Fruit fly (Drosophila melanogaster): ENCODE data around the gene CG31145.

The CG31145 gene

dm6 chr3R:23709508-23710208 lies 40.2 kb upstream of the CG31145 start, which contains the start of gene CG10301 (continued):
- no peak for TF ChIP-seq CG18011 (GFP tag; optimal IDR thresholded peaks at IDR 0.05)
- TF ChIP-seq gem (tag; optimal IDR thresholded peaks at IDR 0.05), result peak; percentile 76
- TF ChIP-seq prd (optimal IDR thresholded peaks at IDR 0.05), result no peak
- TF ChIP-seq prd (GFP tag; IDR thresholded peaks at IDR 0.05), result peak; percentile 86
- TF ChIP-seq bigmax (GFP tag; optimal IDR thresholded peaks at IDR 0.05), result no peak
- no peak for TF ChIP-seq cwo (GFP tag; optimal IDR thresholded peaks at IDR 0.05)
- no peak for TF ChIP-seq CG6791 (GFP tag; IDR thresholded peaks at IDR 0.05; ENCODE audit: partially characterized antibody)
- no peak for TF ChIP-seq CG11398 (GFP tag; optimal IDR thresholded peaks at IDR 0.05)
- no peak for TF ChIP-seq CG11093 (GFP tag; IDR thresholded peaks at IDR 0.05)
- TF ChIP-seq CG17612 (GFP tag; IDR thresholded peaks at IDR 0.05), result no peak
- TF ChIP-seq salm (tag; optimal IDR thresholded peaks at IDR 0.05), result no peak
- no peak for TF ChIP-seq pfk (GFP tag; optimal IDR thresholded peaks at IDR 0.05)
- no peak for TF ChIP-seq Drgx (GFP tag; IDR thresholded peaks at IDR 0.05)
- peak; percentile 67 for TF ChIP-seq CG6254 (GFP tag; optimal IDR thresholded peaks at IDR 0.05)
- peak; percentile 32 for TF ChIP-seq CG18599 (GFP tag; optimal IDR thresholded peaks at IDR 0.05)
- TF ChIP-seq Pdp1 (GFP tag; optimal IDR thresholded peaks at IDR 0.05), result peak; percentile 21 to 34
- peak; percentile 21 for TF ChIP-seq CG4707 (GFP tag; optimal IDR thresholded peaks at IDR 0.05)
- TF ChIP-seq CG13287 (GFP tag; IDR thresholded peaks at IDR 0.05; ENCODE audit: partially characterized antibody), result no peak
- 0 out of 2 replicates have a peak, but pooled peaks have one; percentile 7 for TF ChIP-seq CG6272 (GFP tag; IDR thresholded peaks at IDR 0.05)
- TF ChIP-seq Mrtf (GFP tag; IDR thresholded peaks at IDR 0.05), result peak; percentile 20; the same call in 1 of the 3 replicates
- no peak for TF ChIP-seq CG6175 (GFP tag; IDR thresholded peaks at IDR 0.05)
- TF ChIP-seq C15 (GFP tag; IDR thresholded peaks at IDR 0.05), result no peak
- TF ChIP-seq CG8388 (GFP tag; optimal IDR thresholded peaks at IDR 0.05), result peak; percentile 65
- no peak for TF ChIP-seq pho (GFP tag; optimal IDR thresholded peaks at IDR 0.05)
- TF ChIP-seq wor (GFP tag; IDR thresholded peaks at IDR 0.05), result no peak
- TF ChIP-seq zfh1 (GFP tag; IDR thresholded peaks at IDR 0.05), result peak; percentile 88
- peak; percentile 46 for TF ChIP-seq Atf-2 (GFP tag; optimal IDR thresholded peaks at IDR 0.05)
- peak; percentile 35 for TF ChIP-seq CG17802 (tag; optimal IDR thresholded peaks at IDR 0.05)
- TF ChIP-seq CG4282 (GFP tag; optimal IDR thresholded peaks at IDR 0.05), result no peak
- TF ChIP-seq luna (GFP tag; optimal IDR thresholded peaks at IDR 0.05), result no peak
- peak; percentile 40 for TF ChIP-seq cato (GFP tag; optimal IDR thresholded peaks at IDR 0.05; ENCODE audit: borderline replicate concordance)
- no peak for TF ChIP-seq CG4360 (GFP tag; IDR thresholded peaks at IDR 0.05)
- TF ChIP-seq NFAT (GFP tag; IDR thresholded peaks at IDR 0.05), result no peak
- peak; percentile 43 for TF ChIP-seq CG10462 (GFP tag; optimal IDR thresholded peaks at IDR 0.05)
- peak; percentile 59 for TF ChIP-seq CG6689 (GFP tag; IDR thresholded peaks at IDR 0.05)
- no peak for TF ChIP-seq CG13296 (GFP tag; optimal IDR thresholded peaks at IDR 0.05)
- peak; percentile 59 for TF ChIP-seq CG12219 (GFP tag; optimal IDR thresholded peaks at IDR 0.05)
- no peak for TF ChIP-seq CG30020 (tag; optimal IDR thresholded peaks at IDR 0.05)
- TF ChIP-seq ab (GFP tag; optimal IDR thresholded peaks at IDR 0.05), result no peak
- TF ChIP-seq ash1 (GFP tag; optimal IDR thresholded peaks at IDR 0.05), result no peak
- TF ChIP-seq NC2β (GFP tag; optimal IDR thresholded peaks at IDR 0.05), result peak; percentile 54
- TF ChIP-seq CG1603 (tag; optimal IDR thresholded peaks at IDR 0.05), result peak; percentile 84
- TF ChIP-seq CG31388 (GFP tag; optimal IDR thresholded peaks at IDR 0.05), result no peak
- no peak for TF ChIP-seq zfh2 (GFP tag; optimal IDR thresholded peaks at IDR 0.05)
- no peak for TF ChIP-seq scrt (GFP tag; optimal IDR thresholded peaks at IDR 0.05)
- TF ChIP-seq ERR (GFP tag; optimal IDR thresholded peaks at IDR 0.05), result no peak
- TF ChIP-seq bab2 (GFP tag; optimal IDR thresholded peaks at IDR 0.05), result peak; percentile 34
- no peak for TF ChIP-seq CG12299 (tag; optimal IDR thresholded peaks at IDR 0.05)
- TF ChIP-seq CG10274 (GFP tag; optimal IDR thresholded peaks at IDR 0.05), result no peak
- no peak for TF ChIP-seq Trl (optimal IDR thresholded peaks at IDR 0.05)
- peak; percentile 12 for TF ChIP-seq Trl (GFP tag; optimal IDR thresholded peaks at IDR 0.05)

Data from whole organism, embryonic.